Worm (Caenorhabditis elegans): ENCODE results near the gene gcst-1.
A peak's percentile ranks its signal among the peaks of the same experiment; 100 is the strongest.
"Not testable (repeated sequence)": the region's sequence is repeated elsewhere in the genome, so short reads cannot be mapped to it uniquely, and the experiment has no call there.

Gene gcst-1

ce11 chrV:5712652-5713051 is at the start of gene gcst-1:
gcst-1 (plus strand) TSS chrV:5712928.
- TF ChIP-seq let-526 (GFP tag; IDR thresholded peaks at IDR 0.05) (no peak), cebp-1 (GFP tag; IDR thresholded peaks at IDR 0.05) (no peak), cebp-1 (tag; optimal IDR thresholded peaks at IDR 0.05) (peak; percentile 14), mes-4 (tag; optimal IDR thresholded peaks at IDR 0.05) (no peak), ceh-79 (tag; optimal IDR thresholded peaks at IDR 0.05) (no peak), K11D2.4 (GFP tag; IDR thresholded peaks at IDR 0.05) (no peak), nhr-80 (tag; optimal IDR thresholded peaks at IDR 0.05) (peak; percentile 78), attf-6 (GFP tag; IDR thresholded peaks at IDR 0.05) (no peak), let-607 (tag; optimal IDR thresholded peaks at IDR 0.05) (no peak), B0336.3 (GFP tag; IDR thresholded peaks at IDR 0.05) (0 out of 2 replicates have a peak, but pooled peaks have one; percentile 17), sdz-38 (tag; optimal IDR thresholded peaks at IDR 0.05) (no peak), ceh-58 (GFP tag; IDR thresholded peaks at IDR 0.05) (no peak)

- TF ChIP-seq bed-2 (GFP tag; IDR thresholded peaks at IDR 0.05); ztf-28 (GFP tag; IDR thresholded peaks at IDR 0.05); die-1 (tag; optimal IDR thresholded peaks at IDR 0.05): not testable (repeated sequence)
Observed at ce11 chrV:5663317-5663716, 49.4 kb upstream of the gcst-1 start, which contains the start of gene C14C11.1. C14C11.1 (plus strand) TSS chrV:5663617.

- TF ChIP-seq xnd-1 (tag; optimal IDR thresholded peaks at IDR 0.05) (peak; percentile 63), tbp1 (GFP tag; optimal IDR thresholded peaks at IDR 0.05) (no peak), sdz-38 (tag; optimal IDR thresholded peaks at IDR 0.05) (no peak), F57C9.4 (tag; optimal IDR thresholded peaks at IDR 0.05) (no peak), mcd-1 (GFP tag; IDR thresholded peaks at IDR 0.05) (no peak), mes-4 (tag; optimal IDR thresholded peaks at IDR 0.05) (no peak), F57A8.1 (GFP tag; optimal IDR thresholded peaks at IDR 0.05) (no peak), Y53F4B.3 (GFP tag; IDR thresholded peaks at IDR 0.05) (no peak), F39B2.1 (GFP tag; IDR thresholded peaks at IDR 0.05) (no peak), madf-8 (GFP tag; conservative IDR thresholded peaks at IDR 0.05) (peak; percentile 35; the same call in 1 of the 2 replicates), rcor-1 (GFP tag; IDR thresholded peaks at IDR 0.05) (no peak), ama-1 (optimal IDR thresholded peaks at IDR 0.05) (no peak), ama-1 (GFP tag; optimal IDR thresholded peaks at IDR 0.05) (no peak), cebp-1 (GFP tag; IDR thresholded peaks at IDR 0.05) (no peak), cebp-1 (tag; optimal IDR thresholded peaks at IDR 0.05) (no peak), rec-8 (tag; optimal IDR thresholded peaks at IDR 0.05) (no peak), ztf-28 (GFP tag; IDR thresholded peaks at IDR 0.05) (no peak), B0019.2 (GFP tag; conservative IDR thresholded peaks at IDR 0.05) (no peak), dpl-1 (GFP tag; optimal IDR thresholded peaks at IDR 0.05) (no peak), lin-40 (tag; optimal IDR thresholded peaks at IDR 0.05) (no peak), ztf-22 (GFP tag; optimal IDR thresholded peaks at IDR 0.05) (no peak), mel-28 (tag; optimal IDR thresholded peaks at IDR 0.05; ENCODE audit: borderline replicate concordance) (no peak), ztf-25 (GFP tag; IDR thresholded peaks at IDR 0.05) (no peak), sea-2 (GFP tag; IDR thresholded peaks at IDR 0.05) (no peak), madf-6 (GFP tag; IDR thresholded peaks at IDR 0.05) (peak; percentile 82), attf-5 (GFP tag; optimal IDR thresholded peaks at IDR 0.05) (no peak), ztf-3 (GFP tag; optimal IDR thresholded peaks at IDR 0.05) (no peak), bed-2 (GFP tag; IDR thresholded peaks at IDR 0.05) (no peak), ets-4 (GFP tag; optimal IDR thresholded peaks at IDR 0.05) (no peak), cebp-2 (GFP tag; IDR thresholded peaks at IDR 0.05) (no peak), dox-1 (GFP tag; IDR thresholded peaks at IDR 0.05) (no peak), efl-1 (GFP tag; optimal IDR thresholded peaks at IDR 0.05) (peak; percentile 50), rpc-1 (optimal IDR thresholded peaks at IDR 0.05) (no peak), rpc-1 (tag; optimal IDR thresholded peaks at IDR 0.05) (no peak), Y53G8AR.9 (GFP tag; conservative IDR thresholded peaks at IDR 0.05) (no peak), attf-6 (GFP tag; IDR thresholded peaks at IDR 0.05) (no peak), lsl-1 (GFP tag; optimal IDR thresholded peaks at IDR 0.05) (peak; percentile 83)
Observed at ce11 chrV:5666036-5666729, 46.5 kb upstream of the gcst-1 start, which contains the start of gene C14C11.7. C14C11.7 (minus strand) TSS chrV:5666086.

Data from whole organism, young adult.